Worm (Caenorhabditis elegans): ENCODE data around the gene B0545.4.

B0545.4 gene

DNA sequence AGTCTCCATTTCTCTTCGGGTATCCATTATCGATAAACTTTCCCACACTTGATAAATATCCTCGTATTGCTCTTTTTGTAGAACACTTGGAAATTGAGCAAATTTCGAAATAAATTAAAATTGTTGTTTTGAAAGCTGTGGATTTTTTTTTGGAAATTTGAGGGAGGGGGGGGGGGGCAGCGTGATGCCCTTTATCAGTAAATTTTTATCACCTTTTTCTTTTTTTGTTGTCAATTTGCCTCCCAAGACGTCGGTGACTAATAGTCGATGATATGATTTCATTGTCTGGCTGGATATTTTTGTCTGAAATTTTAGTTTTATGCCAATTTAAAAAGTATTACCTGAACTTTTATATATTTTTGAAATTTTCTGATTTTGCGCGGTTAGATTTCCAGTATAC is 19.2 kb downstream of the B0545.4 start, which contains the start of gene scl-23:
Gene scl-23, minus strand, starts transcription at position 101 of the 400 bp plus-strand sequence.
- no peak for TF ChIP-seq ceh-32 (tag; optimal IDR thresholded peaks at IDR 0.05; ENCODE audit: poor library complexity)
- no peak for TF ChIP-seq fos-1 (tag; optimal IDR thresholded peaks at IDR 0.05)
- TF ChIP-seq pqm-1 (tag; optimal IDR thresholded peaks at IDR 0.05), result no peak
- TF ChIP-seq dpl-1 (GFP tag; optimal IDR thresholded peaks at IDR 0.05), result no peak
- no peak for TF ChIP-seq ceh-28 (tag; optimal IDR thresholded peaks at IDR 0.05)
- no peak for TF ChIP-seq nhr-76 (tag; optimal IDR thresholded peaks at IDR 0.05)
- no peak for TF ChIP-seq mdt-29 (GFP tag; IDR thresholded peaks at IDR 0.05)

DNA sequence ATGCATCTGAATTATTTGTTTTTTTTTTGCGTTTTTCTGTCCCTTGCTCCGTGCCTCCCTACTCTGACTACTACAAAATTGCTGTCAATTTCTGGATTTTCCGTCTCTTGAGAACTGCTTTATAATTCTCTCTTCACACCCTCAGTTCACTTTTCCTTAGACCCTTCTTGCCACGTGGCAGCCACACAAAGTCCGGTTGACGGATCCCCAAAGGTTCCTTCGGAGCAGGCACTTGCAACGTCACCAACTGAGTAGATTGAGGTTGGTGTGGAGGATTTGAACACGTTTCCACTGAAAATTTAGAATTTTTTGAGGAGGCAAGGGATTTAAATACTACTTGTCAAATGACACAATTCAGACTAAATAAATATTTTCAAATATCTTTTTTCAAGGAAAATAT is 22.5 kb downstream of the B0545.4 start:
- TF ChIP-seq unc-62 (GFP tag; optimal IDR thresholded peaks at IDR 0.05 in 1 of 2) (no peak), unc-62 (tag; optimal IDR thresholded peaks at IDR 0.05) (no peak), ceh-28 (tag; optimal IDR thresholded peaks at IDR 0.05) (no peak), nhr-42 (GFP tag; IDR thresholded peaks at IDR 0.05) (no peak), hlh-11 (tag; optimal IDR thresholded peaks at IDR 0.05) (no peak), nhr-10 (tag; optimal IDR thresholded peaks at IDR 0.05) (no peak)

DNA sequence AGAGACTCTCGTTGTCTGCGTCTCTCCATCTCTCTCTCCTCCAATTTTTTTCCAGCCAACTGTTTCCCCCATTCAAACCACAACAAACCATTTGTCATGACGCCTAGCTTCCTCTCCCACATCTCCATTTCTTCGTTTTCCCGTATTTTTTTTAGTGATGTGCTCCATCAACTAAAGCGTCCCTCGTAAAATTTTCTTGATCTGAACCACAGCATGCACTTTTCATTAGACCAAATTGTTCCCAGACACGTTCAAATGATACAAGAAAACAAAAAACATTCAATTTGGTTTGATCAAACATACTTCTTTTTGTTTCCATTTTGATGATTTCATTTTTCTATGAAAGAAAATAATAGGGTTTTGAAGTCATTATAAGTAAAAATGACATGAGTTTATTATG is 26.9 kb downstream of the B0545.4 start:
- TF ChIP-seq lim-7 (GFP tag; IDR thresholded peaks at IDR 0.05) (no peak), duxl-1 (tag; optimal IDR thresholded peaks at IDR 0.05; ENCODE audit: poor library complexity) (no peak), F26F4.8 (GFP tag; conservative IDR thresholded peaks at IDR 0.05) (no peak), cey-2 (tag; optimal IDR thresholded peaks at IDR 0.05; ENCODE audit: borderline replicate concordance, insufficient read depth) (no peak), egl-27 (tag; optimal IDR thresholded peaks at IDR 0.05) (no peak), R02D3.7 (tag; optimal IDR thresholded peaks at IDR 0.05) (no peak), daf-12 (tag; optimal IDR thresholded peaks at IDR 0.05) (no peak)

DNA sequence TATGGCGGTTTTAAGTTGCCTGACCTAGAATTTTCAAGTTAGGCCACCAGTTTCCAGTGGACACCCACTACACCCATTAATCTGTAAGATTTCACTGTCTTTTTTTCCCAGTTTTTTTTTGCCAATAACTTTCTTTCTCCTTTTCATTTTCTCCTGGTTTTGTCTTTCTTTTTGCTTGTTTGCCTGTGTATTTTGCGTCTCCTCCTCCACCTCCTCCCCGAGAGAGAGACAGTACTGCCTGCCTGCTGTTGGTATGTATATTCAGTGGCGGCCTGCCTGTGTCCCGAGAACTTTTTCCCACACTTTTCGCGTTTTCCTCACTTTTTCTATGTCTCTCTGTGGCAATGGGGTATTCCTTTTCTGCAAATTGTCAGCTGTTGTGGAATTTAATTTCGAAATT is 27.8 kb downstream of the B0545.4 start:
- no peak for TF ChIP-seq ceh-32 (tag; optimal IDR thresholded peaks at IDR 0.05; ENCODE audit: poor library complexity)
- TF ChIP-seq ZK546.5 (tag; optimal IDR thresholded peaks at IDR 0.05), result no peak
- no peak for TF ChIP-seq hlh-11 (tag; optimal IDR thresholded peaks at IDR 0.05)
- TF ChIP-seq aha-1 (tag), result peak; percentile 60

DNA sequence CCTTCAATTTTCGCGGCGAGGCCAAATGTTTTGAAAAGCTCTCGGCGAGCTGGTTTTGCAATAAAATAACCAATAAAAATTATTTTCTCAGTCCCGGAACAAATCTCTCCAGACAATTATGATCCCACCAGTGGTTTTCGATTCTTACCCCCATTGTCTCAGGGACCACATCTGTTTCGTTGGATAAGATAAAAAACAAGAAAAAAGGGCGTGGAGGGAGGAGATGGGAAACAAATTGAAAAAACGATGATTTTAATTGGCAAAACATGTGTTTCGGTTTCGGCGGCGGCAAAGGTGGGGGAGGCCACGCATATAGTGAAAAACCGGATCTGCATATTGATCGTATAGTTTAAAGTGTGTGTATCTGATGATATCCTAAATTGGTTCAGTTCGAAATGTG is 28.3 kb downstream of the B0545.4 start:
- TF ChIP-seq skn-1 (tag; optimal IDR thresholded peaks at IDR 0.05) (no peak), lir-3 (tag; optimal IDR thresholded peaks at IDR 0.05) (no peak), nhr-11 (tag; optimal IDR thresholded peaks at IDR 0.05) (no peak), nhr-10 (tag; optimal IDR thresholded peaks at IDR 0.05) (no peak), vab-7 (GFP tag; IDR thresholded peaks at IDR 0.05) (no peak), aha-1 (tag) (peak; percentile 9)

DNA sequence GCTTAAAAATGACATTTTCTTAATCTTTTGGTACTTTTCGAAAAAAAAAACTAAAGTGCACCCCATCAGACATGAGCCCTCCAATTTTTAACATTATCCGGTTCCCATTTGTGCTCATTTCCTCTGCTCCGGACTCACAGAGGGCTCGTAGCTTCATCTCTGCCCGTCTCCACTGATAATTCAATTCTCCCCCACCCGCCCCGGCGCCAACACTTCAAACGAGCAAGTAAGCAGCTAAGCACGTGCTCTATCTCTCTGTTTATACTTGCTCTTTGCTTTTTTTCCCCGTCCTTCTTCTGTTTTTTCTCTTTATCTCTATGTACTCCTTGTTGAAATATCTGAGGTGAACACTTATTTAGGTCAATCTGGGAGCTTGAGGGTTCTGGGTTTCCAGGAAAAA is 30.0 kb downstream of the B0545.4 start, which contains the start of gene T05C7.9:
Gene T05C7.9, plus strand, starts transcription at position 72 of the 400 bp plus-strand sequence.
- TF ChIP-seq egl-43 (GFP tag; IDR thresholded peaks at IDR 0.05), result no peak
- TF ChIP-seq F10B5.3 (tag; optimal IDR thresholded peaks at IDR 0.05), result no peak
- no peak for TF ChIP-seq Y105C5A.15 (GFP tag; IDR thresholded peaks at IDR 0.05)
- TF ChIP-seq F49E8.2 (tag; optimal IDR thresholded peaks at IDR 0.05; ENCODE audit: borderline replicate concordance), result no peak
- TF ChIP-seq nhr-25 (tag; optimal IDR thresholded peaks at IDR 0.05; ENCODE audit: borderline replicate concordance, insufficient read depth), result no peak
- no peak for TF ChIP-seq madf-9 (GFP tag; conservative IDR thresholded peaks at IDR 0.05)
- peak in 1 of 2 experiments; percentile 19 for TF ChIP-seq mdl-1 (tag; optimal IDR thresholded peaks at IDR 0.05)
- no peak for TF ChIP-seq php-3 (GFP tag; IDR thresholded peaks at IDR 0.05)
- TF ChIP-seq hlh-30 (tag; optimal IDR thresholded peaks at IDR 0.05; ENCODE audit: insufficient read depth), result peak; percentile 58
- TF ChIP-seq T26A8.4 (GFP tag; IDR thresholded peaks at IDR 0.05), result no peak
- no peak for TF ChIP-seq ztf-7 (tag; optimal IDR thresholded peaks at IDR 0.05)
- no peak for TF ChIP-seq mep-1 (tag; optimal IDR thresholded peaks at IDR 0.05)
- no peak for TF ChIP-seq aly-2 (tag; optimal IDR thresholded peaks at IDR 0.05)
- TF ChIP-seq hmg-1.1 (GFP tag; IDR thresholded peaks at IDR 0.05), result 0 out of 2 replicates have a peak, but pooled peaks have one; percentile 27
- peak; percentile 49 for TF ChIP-seq aha-1 (tag)
- no peak for TF ChIP-seq fkh-10 (GFP tag; optimal IDR thresholded peaks at IDR 0.05)
- no peak for TF ChIP-seq mxl-2 (GFP tag; conservative IDR thresholded peaks at IDR 0.05)
- TF ChIP-seq tra-1 (GFP tag; IDR thresholded peaks at IDR 0.05), result no peak
- TF ChIP-seq F26F4.8 (GFP tag; conservative IDR thresholded peaks at IDR 0.05), result no peak
- TF ChIP-seq ctbp-1 (GFP tag; IDR thresholded peaks at IDR 0.05), result peak; percentile 45; the same call in 1 of the 2 replicates
- TF ChIP-seq nhr-6 (tag; optimal IDR thresholded peaks at IDR 0.05), result no peak
